Worm (Caenorhabditis elegans): ENCODE results near the gene hog-1.
A peak's percentile ranks its signal among the peaks of the same experiment; 100 is the strongest.

The hog-1 gene

DNA sequence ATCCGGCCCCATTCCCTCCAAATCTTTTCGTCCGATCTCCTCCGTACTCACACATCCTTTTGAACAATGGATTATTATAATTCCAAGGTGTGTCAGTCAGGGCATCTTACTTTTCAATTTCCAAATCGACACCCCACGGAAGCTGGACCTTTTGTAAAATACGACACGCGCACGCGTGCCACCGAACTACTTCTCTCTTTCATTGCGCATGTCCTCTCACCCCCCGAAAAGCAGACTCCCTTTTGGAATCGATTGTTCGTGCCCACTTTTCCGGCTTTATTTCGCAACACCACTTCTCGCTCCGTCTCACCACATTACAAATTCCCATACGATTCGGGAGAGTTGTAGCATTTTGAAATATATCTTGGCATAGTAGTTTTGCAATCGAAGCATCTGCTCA, 6.8 kb downstream of the hog-1 start (continued):
- no peak for TF ChIP-seq egl-27 (tag; optimal IDR thresholded peaks at IDR 0.05)
- peak; percentile 20 for TF ChIP-seq sem-4 (tag; optimal IDR thresholded peaks at IDR 0.05)
- TF ChIP-seq lsy-2 (tag; optimal IDR thresholded peaks at IDR 0.05) = peak; percentile 30 to 56
- no peak for TF ChIP-seq aly-2 (tag; optimal IDR thresholded peaks at IDR 0.05)
- no peak for TF ChIP-seq F13H6.1 (tag; optimal IDR thresholded peaks at IDR 0.05)
- peak; percentile 84 for TF ChIP-seq unc-55 (GFP tag; optimal IDR thresholded peaks at IDR 0.05)
- TF ChIP-seq nhr-77 (tag; optimal IDR thresholded peaks at IDR 0.05) = no peak
- no peak for TF ChIP-seq nhr-12 (tag; optimal IDR thresholded peaks at IDR 0.05)
- TF ChIP-seq ZK546.5 (tag; optimal IDR thresholded peaks at IDR 0.05) = no peak
- no peak for TF ChIP-seq nhr-25 (tag; optimal IDR thresholded peaks at IDR 0.05)
- TF ChIP-seq ztf-4 (tag; optimal IDR thresholded peaks at IDR 0.05) = no peak
- no peak for TF ChIP-seq Y55F3AM.14 (GFP tag; optimal IDR thresholded peaks at IDR 0.05)
- no peak for TF ChIP-seq nhr-23 (tag; optimal IDR thresholded peaks at IDR 0.05)
- TF ChIP-seq lin-13 (GFP tag; optimal IDR thresholded peaks at IDR 0.05) = no peak

DNA sequence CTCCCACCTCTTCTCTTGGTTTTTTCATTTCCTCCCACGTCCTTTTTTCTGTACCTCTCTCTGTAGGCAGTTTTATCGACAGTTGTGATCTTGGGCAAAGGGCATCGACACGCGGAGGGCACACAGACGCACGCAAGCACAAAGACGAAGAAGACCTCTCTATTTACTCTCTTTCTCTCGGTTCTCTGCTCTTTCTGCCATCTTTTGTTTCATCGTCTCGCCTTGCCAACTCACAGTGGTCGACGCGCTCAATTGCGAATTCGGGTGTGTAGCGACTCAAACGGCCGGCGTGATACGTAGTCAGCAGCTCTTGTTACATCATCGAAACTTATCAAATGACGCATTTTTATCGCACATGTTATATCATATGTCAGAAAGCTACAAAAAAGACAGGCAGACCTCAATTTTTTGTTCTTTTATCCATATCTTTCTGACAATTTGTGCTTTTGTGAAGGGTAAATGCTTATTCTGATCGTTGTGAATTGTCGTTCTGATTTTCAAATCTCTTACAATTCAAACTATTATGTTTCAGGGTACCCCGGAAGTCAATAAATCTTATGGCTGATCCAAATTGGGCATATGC, 12.9 kb downstream of the hog-1 start, which contains the start of gene puf-9:
Gene puf-9, plus strand, starts transcription at position 533 of the 583 bp plus-strand sequence.
- peak; percentile 92 for TF ChIP-seq snpc-4 (tag; optimal IDR thresholded peaks at IDR 0.05)
- TF ChIP-seq mbf-1 (tag; optimal IDR thresholded peaks at IDR 0.05) = no peak
- TF ChIP-seq peb-1 (tag; optimal IDR thresholded peaks at IDR 0.05) = peak; percentile 93
- TF ChIP-seq ztf-11 (tag; optimal IDR thresholded peaks at IDR 0.05) = peak; percentile 83
- no peak for TF ChIP-seq nhr-23 (tag; optimal IDR thresholded peaks at IDR 0.05)
- peak; percentile 100 for TF ChIP-seq sma-9 (GFP tag; optimal IDR thresholded peaks at IDR 0.05)
- peak; percentile 78 for TF ChIP-seq sma-9 (tag; optimal IDR thresholded peaks at IDR 0.05)
- TF ChIP-seq fos-1 (tag; optimal IDR thresholded peaks at IDR 0.05) = peak; percentile 100
- peak; percentile 99 for TF ChIP-seq egl-27 (tag; optimal IDR thresholded peaks at IDR 0.05)
- peak; percentile 90 to 97 for TF ChIP-seq lsy-2 (tag; optimal IDR thresholded peaks at IDR 0.05)
- no peak for TF ChIP-seq ztf-1 (GFP tag; conservative IDR thresholded peaks at IDR 0.05)
- peak; percentile 97 for TF ChIP-seq mab-5 (tag; optimal IDR thresholded peaks at IDR 0.05)
- TF ChIP-seq C34F6.9 (tag; optimal IDR thresholded peaks at IDR 0.05) = peak; percentile 99
- TF ChIP-seq blmp-1 (tag; optimal IDR thresholded peaks at IDR 0.05; ENCODE audit: insufficient read depth) = peak; percentile 95
- TF ChIP-seq nhr-77 (tag; optimal IDR thresholded peaks at IDR 0.05) = peak; percentile 86
- peak; percentile 82 for TF ChIP-seq ZK546.5 (tag; optimal IDR thresholded peaks at IDR 0.05)
- TF ChIP-seq nhr-6 (tag; optimal IDR thresholded peaks at IDR 0.05) = peak; percentile 98
- peak; percentile 70 for TF ChIP-seq R02D3.7 (tag; optimal IDR thresholded peaks at IDR 0.05)
- peak; percentile 62 for TF ChIP-seq dmd-4 (tag; optimal IDR thresholded peaks at IDR 0.05)
- peak; percentile 87 for TF ChIP-seq nhr-10 (tag; optimal IDR thresholded peaks at IDR 0.05)
- TF ChIP-seq lin-13 (GFP tag; optimal IDR thresholded peaks at IDR 0.05) = peak; percentile 99
- no peak for TF ChIP-seq aly-2 (tag; optimal IDR thresholded peaks at IDR 0.05)
- TF ChIP-seq crh-2 (tag; optimal IDR thresholded peaks at IDR 0.05) = peak; percentile 100
- TF ChIP-seq nhr-237 (tag; optimal IDR thresholded peaks at IDR 0.05) = peak; percentile 87
- peak; percentile 100 for TF ChIP-seq nhr-21 (tag; optimal IDR thresholded peaks at IDR 0.05)
- TF ChIP-seq nhr-129 (tag; optimal IDR thresholded peaks at IDR 0.05) = peak; percentile 100
- TF ChIP-seq F13H6.1 (tag; optimal IDR thresholded peaks at IDR 0.05) = peak; percentile 99
- peak; percentile 99 for TF ChIP-seq sem-4 (tag; optimal IDR thresholded peaks at IDR 0.05)
- peak; percentile 99 for TF ChIP-seq ztf-4 (tag; optimal IDR thresholded peaks at IDR 0.05)
- peak; percentile 99 for TF ChIP-seq unc-55 (GFP tag; optimal IDR thresholded peaks at IDR 0.05)
- peak; percentile 61 for TF ChIP-seq ama-1 (optimal IDR thresholded peaks at IDR 0.05)
- peak; percentile 95 for TF ChIP-seq ceh-16 (tag; optimal IDR thresholded peaks at IDR 0.05)
- TF ChIP-seq unc-62 (GFP tag; optimal IDR thresholded peaks at IDR 0.05) = peak; percentile 95
- peak; percentile 74 for TF ChIP-seq skn-1 (tag; optimal IDR thresholded peaks at IDR 0.05)
- TF ChIP-seq sma-3 (GFP tag; optimal IDR thresholded peaks at IDR 0.05) = peak; percentile 100
- peak; percentile 91 for TF ChIP-seq alr-1 (tag; optimal IDR thresholded peaks at IDR 0.05)
- TF ChIP-seq unc-39 (tag; optimal IDR thresholded peaks at IDR 0.05) = peak; percentile 34
- peak; percentile 99 for TF ChIP-seq nhr-25 (tag; optimal IDR thresholded peaks at IDR 0.05)
- TF ChIP-seq nhr-12 (tag; optimal IDR thresholded peaks at IDR 0.05) = peak; percentile 82
- TF ChIP-seq ceh-82 (tag; optimal IDR thresholded peaks at IDR 0.05) = peak; percentile 95
- peak; percentile 82 for TF ChIP-seq nhr-11 (tag; optimal IDR thresholded peaks at IDR 0.05)
- TF ChIP-seq lin-11 (tag; optimal IDR thresholded peaks at IDR 0.05) = peak; percentile 99
- TF ChIP-seq zag-1 (tag; optimal IDR thresholded peaks at IDR 0.05) = peak; percentile 97
- peak; percentile 88 to 98 for TF ChIP-seq mdl-1 (tag; optimal IDR thresholded peaks at IDR 0.05)
- TF ChIP-seq gmeb-1 (tag; optimal IDR thresholded peaks at IDR 0.05) = peak; percentile 96
- TF ChIP-seq elt-3 (tag; optimal IDR thresholded peaks at IDR 0.05) = no peak
- TF ChIP-seq Y55F3AM.14 (GFP tag; optimal IDR thresholded peaks at IDR 0.05) = peak; percentile 98
- peak; percentile 88 for TF ChIP-seq lin-39 (tag; optimal IDR thresholded peaks at IDR 0.05)
- peak; percentile 78 for TF ChIP-seq elt-1 (tag; optimal IDR thresholded peaks at IDR 0.05)
